Fruit fly (Drosophila melanogaster) whole organism, wandering third instar larva: ENCODE results near the gene CG7966.

Experiments
- Abd-B ChIP-seq: fragments of >200 bp; optimal IDR thresholded peaks from 2 replicates; lab custom pipeline; 2017; ENCODE audit warnings: missing biosample characterization, missing genetic modification characterization
- CG32264 ChIP-seq: fragments of 200-800 bp; sonication (Bioruptor generic); optimal IDR thresholded peaks from 2 replicates; lab custom pipeline; 2016; ENCODE audit warnings: missing biosample characterization, missing genetic modification characterization
- CG9705 ChIP-seq: fragments of 200-800 bp; sonication (Bioruptor generic); optimal IDR thresholded peaks from 2 replicates; lab custom pipeline; 2018; ENCODE audit warnings: missing biosample characterization, mild to moderate bottlenecking, missing genetic modification characterization
- CrebA ChIP-seq: fragments of 200-800 bp; sonication (Bioruptor generic); optimal IDR thresholded peaks from 2 replicates; lab custom pipeline; 2016; ENCODE audit warnings: missing biosample characterization, mild to moderate bottlenecking, missing genetic modification characterization, borderline replicate concordance
- Dfd ChIP-seq: fragments of >200 bp; optimal IDR thresholded peaks from 2 replicates; lab custom pipeline; 2017; ENCODE audit warnings: missing biosample characterization, missing genetic modification characterization
- Dif ChIP-seq: fragments of 200-275, 200-300 bp; sonication (Bioruptor generic); optimal IDR thresholded peaks from 2 replicates; lab custom pipeline; 2018; ENCODE audit warnings: missing biosample characterization, missing genetic modification characterization; ENCODE audit not compliant: partially characterized antibody
- GATAd ChIP-seq: sonication (Bioruptor generic); optimal IDR thresholded peaks from 2 replicates; lab custom pipeline; 2016; ENCODE audit warnings: missing biosample characterization, missing genetic modification characterization
- HLH106 ChIP-seq: fragments of 200-800 bp; optimal IDR thresholded peaks from 3 replicates; lab custom pipeline; 2019; ENCODE audit warnings: missing biosample characterization, mild to moderate bottlenecking, missing genetic modification characterization, moderate library complexity
- Hnf4 ChIP-seq: fragments of 200-800 bp; sonication (Bioruptor generic); optimal IDR thresholded peaks from 2 replicates; lab custom pipeline; 2016; ENCODE audit warnings: missing biosample characterization, mild to moderate bottlenecking, missing genetic modification characterization
- Hr78 ChIP-seq: fragments of >200 bp; optimal IDR thresholded peaks from 2 replicates; lab custom pipeline; 2017; ENCODE audit warnings: missing biosample characterization, missing genetic modification characterization
- Hr83 ChIP-seq: fragments of 200-300 bp; sonication (Bioruptor generic); optimal IDR thresholded peaks from 2 replicates; lab custom pipeline; 2016; ENCODE audit warnings: missing biosample characterization, mild to moderate bottlenecking, missing genetic modification characterization, moderate library complexity; ENCODE audit not compliant: poor library complexity, severe bottlenecking
- Jra ChIP-seq: sonication (Bioruptor generic); optimal IDR thresholded peaks from 2 replicates; lab custom pipeline; 2016; ENCODE audit warnings: missing biosample characterization, missing genetic modification characterization
- N ChIP-seq: fragments of >200 bp; optimal IDR thresholded peaks from 2 replicates; lab custom pipeline; 2018; ENCODE audit warnings: missing biosample characterization, missing external identifiers, missing genetic modification characterization
- OdsH ChIP-seq: fragments of 200-800 bp; sonication (Bioruptor generic); optimal IDR thresholded peaks from 2 replicates; lab custom pipeline; 2016; ENCODE audit warnings: missing biosample characterization, mild to moderate bottlenecking, missing genetic modification characterization
- Sp1 ChIP-seq: fragments of 200-800 bp; sonication (Bioruptor generic); optimal IDR thresholded peaks from 3 replicates; lab custom pipeline; 2019; ENCODE audit warnings: missing biosample characterization, mild to moderate bottlenecking, missing genetic modification characterization, moderate library complexity
- Vsx2 ChIP-seq: fragments of 200-300, 225-300 bp; sonication (Bioruptor generic); optimal IDR thresholded peaks from 2 replicates; lab custom pipeline; 2018; ENCODE audit warnings: missing biosample characterization, missing genetic modification characterization; ENCODE audit not compliant: partially characterized antibody
- br ChIP-seq: fragments of 200-800 bp; sonication (Bioruptor generic); optimal IDR thresholded peaks from 2 replicates; lab custom pipeline; 2016; ENCODE audit warnings: missing biosample characterization, missing genetic modification characterization
- brk ChIP-seq: fragments of 200-800 bp; sonication (Bioruptor generic); optimal IDR thresholded peaks from 2 replicates; lab custom pipeline; 2016; ENCODE audit warnings: missing biosample characterization, mild to moderate bottlenecking, missing genetic modification characterization
- dl ChIP-seq, 2 experiments: fragments of 175-275, 200-275 bp in 1 of 2; fragments of 200-275 bp in 1 of 2; sonication (Bioruptor generic); optimal IDR thresholded peaks; lab custom pipeline; 2018; ENCODE audit warnings: mild to moderate bottlenecking in 2 of 2, missing biosample characterization in 2 of 2, missing genetic modification characterization in 2 of 2, moderate library complexity in 2 of 2; ENCODE audit not compliant: partially characterized antibody in 2 of 2, insufficient read depth in 1 of 2
- dmrt93B ChIP-seq: fragments of 200-800 bp; sonication (Bioruptor generic); optimal IDR thresholded peaks from 2 replicates; lab custom pipeline; 2018; ENCODE audit warnings: missing biosample characterization, mild to moderate bottlenecking, missing genetic modification characterization
- dsf ChIP-seq: sonication (Bioruptor generic); optimal IDR thresholded peaks from 2 replicates; lab custom pipeline; 2016; ENCODE audit warnings: missing biosample characterization, missing genetic modification characterization, borderline replicate concordance
- ey ChIP-seq: fragments of 200-800 bp; sonication (Bioruptor generic); optimal IDR thresholded peaks from 2 replicates; lab custom pipeline; 2016; ENCODE audit warnings: missing biosample characterization, missing genetic modification characterization
- foxo ChIP-seq, 2 experiments: fragments of 200-800 bp; sonication (Bioruptor generic); optimal IDR thresholded peaks; 2 replicates in 1 of 2; 3 replicates in 1 of 2; lab custom pipeline; 2016 to 2017; ENCODE audit warnings: missing biosample characterization in 2 of 2, missing genetic modification characterization in 2 of 2
- fru ChIP-seq: fragments of 200-800 bp; sonication (Bioruptor generic); optimal IDR thresholded peaks from 3 replicates; lab custom pipeline; 2016; ENCODE audit warnings: missing biosample characterization, mild to moderate bottlenecking, missing genetic modification characterization
- h ChIP-seq: fragments of 200-800 bp; sonication (Bioruptor generic); optimal IDR thresholded peaks from 3 replicates; lab custom pipeline; 2016; ENCODE audit warnings: missing biosample characterization, mild to moderate bottlenecking, missing genetic modification characterization
- jim ChIP-seq: fragments of 175-275, 200-325 bp; sonication (Bioruptor generic); optimal IDR thresholded peaks from 2 replicates; lab custom pipeline; 2016; ENCODE audit warnings: missing biosample characterization, mild to moderate bottlenecking, missing genetic modification characterization
- pan ChIP-seq: fragments of >200 bp; optimal IDR thresholded peaks from 2 replicates; lab custom pipeline; 2017
- psq ChIP-seq: fragments of 200-800 bp; sonication (Bioruptor generic); optimal IDR thresholded peaks from 3 replicates; lab custom pipeline; 2017; ENCODE audit warnings: missing biosample characterization, mild to moderate bottlenecking, missing genetic modification characterization, moderate library complexity
- rgr ChIP-seq: fragments of 200-800 bp; sonication (Bioruptor generic); optimal IDR thresholded peaks from 3 replicates; lab custom pipeline; 2016; ENCODE audit warnings: missing biosample characterization, mild to moderate bottlenecking, missing genetic modification characterization
- sage ChIP-seq: fragments of 200-800 bp; sonication (Bioruptor generic); optimal IDR thresholded peaks from 2 replicates; lab custom pipeline; 2016; ENCODE audit warnings: missing biosample characterization, mild to moderate bottlenecking, missing genetic modification characterization
- sv ChIP-seq: fragments of 200-800 bp; sonication (Bioruptor generic); optimal IDR thresholded peaks from 3 replicates; lab custom pipeline; 2016; ENCODE audit warnings: missing biosample characterization, missing genetic modification characterization
- usp ChIP-seq: fragments of >200 bp; optimal IDR thresholded peaks from 2 replicates; lab custom pipeline; 2017; ENCODE audit warnings: missing biosample characterization, missing genetic modification characterization

Gene CG7966

dm6 chr3R:13072052-13072451, 20.8 kb upstream of the CG7966 start:
- TF ChIP-seq Dfd (GFP tag; lab: Kevin White, UChicago): no peak
- no peak for TF ChIP-seq OdsH
- TF ChIP-seq pan: no peak
- TF ChIP-seq ey (GFP tag; lab: Kevin White, UChicago): no peak
- no peak for TF ChIP-seq Vsx2 (GFP tag; lab: Kevin White, UChicago)
- TF ChIP-seq Hnf4 (GFP tag; lab: Kevin White, UChicago): no peak
- no peak for TF ChIP-seq dl (GFP tag; optimal IDR thresholded peaks at IDR 0.05; lab: Kevin White, UChicago; ENCODE audit: insufficient read depth in 1 of 2, partially characterized antibody in 2 of 2)
- no peak for TF ChIP-seq dsf (GFP tag; lab: Kevin White, UChicago)

dm6 chr3R:13070011-13070619, 18.9 kb upstream of the CG7966 start:
- no peak for TF ChIP-seq Hr78 (GFP tag; lab: Kevin White, UChicago)
- TF ChIP-seq CG32264 (GFP tag; lab: Kevin White, UChicago): no peak

dm6 chr3R:13068022-13068421, 16.8 kb upstream of the CG7966 start:
- no peak for TF ChIP-seq Dif (GFP tag; lab: Kevin White, UChicago)
- peak; percentile 9 for TF ChIP-seq CG32264 (GFP tag; lab: Kevin White, UChicago)
- TF ChIP-seq CrebA (GFP tag; lab: Kevin White, UChicago): no peak
- peak in 1 of 2 experiments; percentile 66 for TF ChIP-seq foxo (GFP tag; optimal IDR thresholded peaks at IDR 0.05; lab: Kevin White, UChicago)
- peak; percentile 10 for TF ChIP-seq brk (GFP tag; lab: Kevin White, UChicago)
- TF ChIP-seq pan: no peak
- no peak for TF ChIP-seq sage (GFP tag; lab: Kevin White, UChicago)
- peak; percentile 66 for TF ChIP-seq CG9705 (GFP tag; lab: Kevin White, UChicago)
- peak; percentile 34 for TF ChIP-seq sv (GFP tag; lab: Kevin White, UChicago)
- peak; percentile 63 for TF ChIP-seq dmrt93B
- no peak for TF ChIP-seq usp (GFP tag; lab: Kevin White, UChicago)
- TF ChIP-seq HLH106: peak; percentile 61
- peak; percentile 35 for TF ChIP-seq fru (GFP tag; lab: Kevin White, UChicago)
- peak; percentile 37 for TF ChIP-seq psq (GFP tag; lab: Kevin White, UChicago)
- peak; percentile 67 for TF ChIP-seq OdsH
- TF ChIP-seq ey (GFP tag; lab: Kevin White, UChicago): peak; percentile 17
- TF ChIP-seq Hr83 (GFP tag; lab: Kevin White, UChicago): peak; percentile 74
- TF ChIP-seq jim (GFP tag; lab: Kevin White, UChicago): no peak
- TF ChIP-seq Sp1 (GFP tag; lab: Kevin White, UChicago): peak; percentile 66
- peak; percentile 43 for TF ChIP-seq Jra (GFP tag; lab: Kevin White, UChicago)
- TF ChIP-seq Abd-B (GFP tag; lab: Kevin White, UChicago): no peak
- peak; percentile 84 for TF ChIP-seq rgr (GFP tag; lab: Kevin White, UChicago)
- TF ChIP-seq dl (GFP tag; optimal IDR thresholded peaks at IDR 0.05; lab: Kevin White, UChicago; ENCODE audit: insufficient read depth in 1 of 2, partially characterized antibody in 2 of 2): no peak
- TF ChIP-seq dsf (GFP tag; lab: Kevin White, UChicago): peak; percentile 47
- TF ChIP-seq GATAd (GFP tag; lab: Kevin White, UChicago): peak; percentile 37
- TF ChIP-seq h (GFP tag; lab: Kevin White, UChicago): peak; percentile 70
- TF ChIP-seq br (GFP tag; lab: Kevin White, UChicago): peak; percentile 54

- no peak for TF ChIP-seq brk (GFP tag; lab: Kevin White, UChicago)
- TF ChIP-seq dl (GFP tag; optimal IDR thresholded peaks at IDR 0.05; lab: Kevin White, UChicago; ENCODE audit: insufficient read depth in 1 of 2, partially characterized antibody in 2 of 2): no peak
- no peak for TF ChIP-seq N (GFP tag; lab: Kevin White, UChicago)
- no peak for TF ChIP-seq Hr78 (GFP tag; lab: Kevin White, UChicago)
These were observed 14.0 kb upstream of the CG7966 start for dm6 chr3R:13065180-13065757.
